Worm (Caenorhabditis elegans) whole organism, L1 larva: ENCODE measurements around the gene T20B3.1.

ENCODE experiments used
- elt-2 ChIP-seq: sonication (generic microtip); optimal IDR thresholded peaks from 2 replicates; lab custom pipeline; 2016; ENCODE audit warnings: missing genetic modification characterization, mild to moderate bottlenecking, inconsistent platforms, missing compliant biosample characterization, missing genetic modification reagents
- nhr-11 ChIP-seq: fragments of 150-350 bp; optimal IDR thresholded peaks from 2 replicates; lab custom pipeline; 2014; ENCODE audit warnings: missing biosample characterization, missing genetic modification characterization
- nhr-28 ChIP-seq: fragments of 150-350 bp; optimal IDR thresholded peaks from 2 replicates; lab custom pipeline; 2014; ENCODE audit warnings: missing biosample characterization, missing genetic modification characterization
- skn-1 ChIP-seq: fragments of 150-350 bp; optimal IDR thresholded peaks from 2 replicates; lab custom pipeline; 2014; ENCODE audit warnings: missing biosample characterization, missing genetic modification characterization
- unc-130 ChIP-seq: fragments of 150-350 bp; optimal IDR thresholded peaks from 2 replicates; lab custom pipeline; 2017; ENCODE audit warnings: missing biosample characterization, missing genetic modification characterization, inconsistent platforms

DNA sequence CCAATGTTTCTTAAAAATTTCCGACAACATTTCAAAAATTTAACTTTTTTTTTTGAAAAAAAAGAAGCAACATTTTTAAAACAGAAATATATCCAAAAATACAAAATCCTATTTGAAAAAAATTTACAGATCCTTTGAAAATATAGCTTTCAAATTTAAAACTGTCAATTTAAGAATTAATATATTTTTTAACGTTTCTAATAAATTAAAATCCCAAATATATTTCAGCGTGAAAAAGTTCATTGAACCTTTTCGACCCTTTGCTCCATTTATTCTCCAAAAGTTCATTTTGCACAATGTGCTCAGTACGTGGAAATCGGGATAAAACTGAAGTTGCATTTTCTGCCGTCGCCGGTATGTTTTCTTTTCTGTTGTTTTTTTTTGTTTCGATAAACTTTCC lies 17.5 kb downstream of the T20B3.1 start, which contains the start of gene phy-3:
- no peak for TF ChIP-seq elt-2 (tag; lab: Kevin White, UChicago)
- no peak for TF ChIP-seq nhr-11 (tag; lab: Kevin White, UChicago)
- TF ChIP-seq unc-130 (tag; lab: Kevin White, UChicago) = no peak
- TF ChIP-seq skn-1 (tag; lab: Kevin White, UChicago) = no peak
- no peak for TF ChIP-seq nhr-28 (tag; lab: Kevin White, UChicago)
